Fruit fly (Drosophila melanogaster) whole organism, embryonic: ENCODE results near the gene CG2444.

Experiments used
- CG12071 ChIP-seq: fragments of 200-800 bp; sonication (Bioruptor generic); optimal IDR thresholded peaks from 3 replicates; lab custom pipeline; 2018; ENCODE audit warnings: missing biosample characterization, mild to moderate bottlenecking, missing genetic modification characterization
- CG1233 ChIP-seq: fragments of 200-800 bp; sonication (Bioruptor generic); optimal IDR thresholded peaks from 4 replicates; lab custom pipeline; 2018; ENCODE audit warnings: missing biosample characterization, mild to moderate bottlenecking, missing genetic modification characterization
- CG15514 ChIP-seq: fragments of 200-800 bp; sonication (Bioruptor generic); optimal IDR thresholded peaks from 3 replicates; lab custom pipeline; 2017; ENCODE audit warnings: missing biosample characterization, missing genetic modification characterization, mild to moderate bottlenecking, moderate library complexity, missing genetic modification reagents
- CG1602 ChIP-seq: fragments of 200-800 bp; sonication (Bioruptor generic); optimal IDR thresholded peaks from 3 replicates; lab custom pipeline; 2016; ENCODE audit warnings: missing biosample characterization, missing genetic modification characterization
- CG17359 ChIP-seq: fragments of 200-800 bp; sonication (Bioruptor generic); optimal IDR thresholded peaks from 3 replicates; lab custom pipeline; 2018; ENCODE audit warnings: missing biosample characterization, mild to moderate bottlenecking, missing genetic modification characterization, moderate library complexity
- CG17612 ChIP-seq: fragments of 200-800 bp; sonication (Bioruptor generic); IDR thresholded peaks from 2 replicates; pipeline ENCODE4 v1.3.6; 2022; ENCODE audit warnings: missing biosample characterization, missing genetic modification characterization
- CG18599 ChIP-seq: fragments of 200-800 bp; sonication (Bioruptor generic); optimal IDR thresholded peaks from 3 replicates; lab custom pipeline; 2017; ENCODE audit warnings: missing biosample characterization, missing genetic modification characterization, mild to moderate bottlenecking, moderate library complexity, missing genetic modification reagents
- CG18764 ChIP-seq: fragments of 200-800 bp; sonication (Bioruptor generic); optimal IDR thresholded peaks from 3 replicates; lab custom pipeline; 2016; ENCODE audit warnings: missing biosample characterization, missing genetic modification characterization
- CG2889 ChIP-seq: fragments of 200-800 bp; sonication (Bioruptor generic); IDR thresholded peaks from 3 replicates; pipeline ENCODE4 v1.3.6; 2022; ENCODE audit warnings: missing biosample characterization, missing genetic modification characterization
- CG30020 ChIP-seq: fragments of 200-800 bp; optimal IDR thresholded peaks from 2 replicates; lab custom pipeline; 2019; ENCODE audit warnings: missing biosample characterization, mild to moderate bottlenecking, missing genetic modification characterization, moderate library complexity
- CG3163 ChIP-seq: fragments of 200-800 bp; sonication (Bioruptor generic); optimal IDR thresholded peaks from 3 replicates; lab custom pipeline; 2016; ENCODE audit warnings: missing biosample characterization, missing genetic modification characterization
- CG3838 ChIP-seq: fragments of 200-800 bp; sonication (Bioruptor generic); optimal IDR thresholded peaks from 3 replicates; lab custom pipeline; 2016; ENCODE audit warnings: missing biosample characterization, missing genetic modification characterization
- CG43689 ChIP-seq: fragments of 200-800 bp; sonication (Bioruptor generic); IDR thresholded peaks from 2 replicates; pipeline ENCODE4 v1.3.6; 2022; ENCODE audit warnings: missing biosample characterization, missing genetic modification characterization
- CG5245 ChIP-seq: fragments of 200-800 bp; sonication (Bioruptor generic); optimal IDR thresholded peaks from 3 replicates; lab custom pipeline; 2016; ENCODE audit warnings: missing biosample characterization, missing genetic modification characterization
- CG6175 ChIP-seq: fragments of 200-800 bp; sonication (Bioruptor generic); IDR thresholded peaks from 3 replicates; pipeline ENCODE4 v1.3.6; 2022; ENCODE audit warnings: missing biosample characterization, missing genetic modification characterization
- CG6791 ChIP-seq: fragments of 200-800 bp; sonication (Bioruptor generic); IDR thresholded peaks from 3 replicates; pipeline ENCODE4 v1.3.6; 2022; ENCODE audit warnings: missing biosample characterization, missing genetic modification characterization; ENCODE audit not compliant: partially characterized antibody
- CG6813 ChIP-seq: fragments of 200-800 bp; sonication (Bioruptor generic); optimal IDR thresholded peaks from 2 replicates; lab custom pipeline; 2017; ENCODE audit warnings: missing biosample characterization, missing genetic modification characterization, mild to moderate bottlenecking, moderate library complexity, missing genetic modification reagents
- CG8281 ChIP-seq: fragments of 200-800 bp; sonication (Bioruptor generic); optimal IDR thresholded peaks from 2 replicates; lab custom pipeline; 2018; ENCODE audit warnings: missing biosample characterization, mild to moderate bottlenecking, missing genetic modification characterization, moderate library complexity
- CG8359 ChIP-seq: fragments of 200-800 bp; sonication (Bioruptor generic); optimal IDR thresholded peaks from 2 replicates; lab custom pipeline; 2017; ENCODE audit warnings: missing biosample characterization, mild to moderate bottlenecking, missing genetic modification characterization, borderline replicate concordance
- Dfd ChIP-seq, 2 experiments: fragments of >200 bp; optimal IDR thresholded peaks; 2 replicates each; lab custom pipeline; 2017; ENCODE audit warnings: missing biosample characterization in 2 of 2, missing genetic modification characterization in 2 of 2
- Dref ChIP-seq: fragments of 200-800 bp; sonication (Bioruptor generic); IDR thresholded peaks from 2 replicates; pipeline ENCODE4 v1.3.6; 2022; ENCODE audit warnings: missing biosample characterization, missing genetic modification characterization
- HLHmδ ChIP-seq: fragments of 200-800 bp; sonication (Bioruptor generic); optimal IDR thresholded peaks from 2 replicates; lab custom pipeline; 2018; ENCODE audit warnings: missing biosample characterization, mild to moderate bottlenecking, missing genetic modification characterization, moderate library complexity
- HmgZ ChIP-seq: fragments of 200-800 bp; sonication (Bioruptor generic); optimal IDR thresholded peaks from 2 replicates; lab custom pipeline; 2018; ENCODE audit warnings: missing biosample characterization, mild to moderate bottlenecking, missing genetic modification characterization
- Hmx ChIP-seq: fragments of 200-800 bp; sonication (Bioruptor generic); optimal IDR thresholded peaks from 2 replicates; lab custom pipeline; 2016; ENCODE audit warnings: missing biosample characterization, missing genetic modification characterization
- Hr39 ChIP-seq: fragments of >200 bp; optimal IDR thresholded peaks from 2 replicates; lab custom pipeline; 2017
- Lhr ChIP-seq: fragments of 200-800 bp; sonication (Bioruptor generic); optimal IDR thresholded peaks from 3 replicates; lab custom pipeline; 2017; ENCODE audit warnings: mild to moderate bottlenecking, missing biosample characterization, missing genetic modification reagents, missing genetic modification characterization
- Mrtf ChIP-seq: fragments of 200-800 bp; sonication (Bioruptor generic); IDR thresholded peaks from 3 replicates; pipeline ENCODE4 v1.3.6; 2022; ENCODE audit warnings: missing biosample characterization, missing genetic modification characterization
- Ravus ChIP-seq: fragments of 200-800 bp; sonication (Bioruptor generic); IDR thresholded peaks from 2 replicates; pipeline ENCODE4 v1.3.6; 2022; ENCODE audit warnings: missing biosample characterization, missing genetic modification characterization
- Side ChIP-seq: fragments of 200-800 bp; sonication (Bioruptor generic); optimal IDR thresholded peaks from 2 replicates; lab custom pipeline; 2016; ENCODE audit warnings: missing biosample characterization, missing genetic modification characterization
- Sry-β ChIP-seq: fragments of 200-800 bp; sonication (Bioruptor generic); optimal IDR thresholded peaks from 2 replicates; lab custom pipeline; 2018; ENCODE audit warnings: missing biosample characterization, mild to moderate bottlenecking, missing genetic modification characterization, moderate library complexity
- aop ChIP-seq: fragments of 200-800 bp; sonication (Bioruptor generic); IDR thresholded peaks from 2 replicates; pipeline ENCODE4 v1.3.6; 2022; ENCODE audit warnings: missing biosample characterization, missing genetic modification characterization
- ap ChIP-seq: fragments of 200-800 bp; sonication (Bioruptor generic); IDR thresholded peaks from 2 replicates; pipeline ENCODE4 v1.3.6; 2022; ENCODE audit warnings: missing biosample characterization, missing genetic modification characterization
- caup ChIP-seq: fragments of 200-800 bp; sonication (Bioruptor generic); optimal IDR thresholded peaks from 3 replicates; lab custom pipeline; 2017; ENCODE audit warnings: missing biosample characterization, mild to moderate bottlenecking, missing genetic modification characterization, moderate library complexity; ENCODE audit not compliant: severe bottlenecking
- crc ChIP-seq: fragments of 200-800 bp; sonication (Bioruptor generic); optimal IDR thresholded peaks from 2 replicates; lab custom pipeline; 2016; ENCODE audit warnings: missing biosample characterization, missing genetic modification characterization
- danr ChIP-seq: fragments of 200-800 bp; sonication (Bioruptor generic); IDR thresholded peaks from 2 replicates; pipeline ENCODE4 v1.3.6; 2022; ENCODE audit warnings: missing biosample characterization, missing genetic modification characterization
- dm ChIP-seq: fragments of 200-800 bp; sonication (Bioruptor generic); optimal IDR thresholded peaks from 3 replicates; lab custom pipeline; 2016; ENCODE audit warnings: missing biosample characterization, missing genetic modification characterization
- dpn ChIP-seq, 2 experiments: fragments of 200-800 bp; sonication (Bioruptor generic); optimal IDR thresholded peaks; 3 replicates each; lab custom pipeline; 2016; ENCODE audit warnings: missing biosample characterization in 2 of 2, missing genetic modification characterization in 2 of 2
- emc ChIP-seq: fragments of 200-800 bp; sonication (Bioruptor generic); optimal IDR thresholded peaks from 2 replicates; lab custom pipeline; 2016; ENCODE audit warnings: missing biosample characterization, missing genetic modification characterization
- ems ChIP-seq: fragments of 200-800 bp; sonication (Bioruptor generic); optimal IDR thresholded peaks from 3 replicates; lab custom pipeline; 2016; ENCODE audit warnings: missing biosample characterization, missing genetic modification characterization
- en ChIP-seq: fragments of 200-800 bp; sonication (Bioruptor generic); optimal IDR thresholded peaks from 2 replicates; lab custom pipeline; 2016; ENCODE audit warnings: missing biosample characterization, missing genetic modification characterization
- eve ChIP-seq, 2 experiments: fragments of >200 bp; optimal IDR thresholded peaks; 2 replicates each; lab custom pipeline; 2017; ENCODE audit warnings: missing biosample characterization in 2 of 2, missing genetic modification characterization in 2 of 2
- ftz-f1 ChIP-seq: fragments of 200-800 bp; sonication (Bioruptor generic); optimal IDR thresholded peaks from 2 replicates; lab custom pipeline; 2016; ENCODE audit warnings: missing biosample characterization, missing genetic modification characterization
- ken ChIP-seq: fragments of 200-800 bp; sonication (Bioruptor generic); IDR thresholded peaks from 3 replicates; pipeline ENCODE4 v1.3.6; 2022; ENCODE audit warnings: missing biosample characterization, missing genetic modification characterization
- lab ChIP-seq: fragments of 200-800 bp; sonication (Bioruptor generic); optimal IDR thresholded peaks from 3 replicates; lab custom pipeline; 2017; ENCODE audit warnings: missing biosample characterization, missing genetic modification characterization, mild to moderate bottlenecking, moderate library complexity, missing genetic modification reagents
- odd ChIP-seq: fragments of 200-800 bp; sonication (Bioruptor generic); optimal IDR thresholded peaks from 2 replicates; lab custom pipeline; 2017; ENCODE audit warnings: missing biosample characterization, mild to moderate bottlenecking, missing genetic modification characterization
- onecut ChIP-seq: fragments of 200-800 bp; sonication (Bioruptor generic); IDR thresholded peaks from 2 replicates; pipeline ENCODE4 v1.3.6; 2022; ENCODE audit warnings: missing biosample characterization, missing genetic modification characterization
- pfk ChIP-seq: fragments of 200-800 bp; sonication (Bioruptor generic); optimal IDR thresholded peaks from 2 replicates; lab custom pipeline; 2018; ENCODE audit warnings: missing biosample characterization, mild to moderate bottlenecking, missing genetic modification characterization, moderate library complexity
- sd ChIP-seq: fragments of 200-800 bp; sonication (Bioruptor generic); optimal IDR thresholded peaks from 3 replicates; lab custom pipeline; 2018; ENCODE audit warnings: missing biosample characterization, mild to moderate bottlenecking, missing genetic modification characterization, moderate library complexity
- seq ChIP-seq: fragments of 200-800 bp; sonication (Bioruptor generic); IDR thresholded peaks from 2 replicates; pipeline ENCODE4 v1.3.6; 2022; ENCODE audit warnings: missing biosample characterization, missing genetic modification characterization
- slbo ChIP-seq: fragments of 200-800 bp; sonication (Bioruptor generic); IDR thresholded peaks from 2 replicates; pipeline ENCODE4 v1.3.6; 2022; ENCODE audit warnings: missing biosample characterization, missing genetic modification characterization
- trh ChIP-seq: fragments of 200-800 bp; sonication (Bioruptor generic); optimal IDR thresholded peaks from 2 replicates; lab custom pipeline; 2016; ENCODE audit warnings: missing biosample characterization, missing genetic modification characterization
- z ChIP-seq: fragments of 200-800 bp; sonication (Bioruptor generic); IDR thresholded peaks from 3 replicates; pipeline ENCODE4 v1.3.6; 2022; ENCODE audit warnings: missing biosample characterization, missing genetic modification characterization

The CG2444 gene

DNA sequence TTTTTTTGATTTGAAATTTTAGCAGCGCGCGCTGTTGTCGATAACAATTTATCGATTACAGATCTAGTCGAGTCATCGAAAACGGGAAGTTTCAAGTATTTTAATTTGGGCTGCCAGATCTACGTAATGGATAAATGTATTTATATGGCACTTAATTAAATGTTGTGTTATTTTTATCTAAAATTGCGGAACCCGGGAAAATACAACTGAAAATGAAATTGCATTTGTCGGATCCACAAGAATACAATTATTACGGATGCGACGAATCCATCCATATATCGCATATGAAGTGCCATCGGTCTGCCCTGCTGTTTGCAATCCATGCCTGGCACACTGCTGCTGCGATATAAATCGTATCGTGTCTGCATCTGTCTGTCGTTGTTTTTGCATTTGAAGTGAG, 15.0 kb upstream of the CG2444 start, which contains the start of gene Tango10 (continued):
- TF ChIP-seq Hmx (GFP tag; lab: Kevin White, UChicago) (peak; percentile 17), CG8359 (GFP tag; lab: Kevin White, UChicago) (no peak), eve (GFP tag; optimal IDR thresholded peaks at IDR 0.05; lab: Kevin White, UChicago) (no peak), odd (GFP tag; lab: Kevin White, UChicago) (no peak), CG17359 (tag; lab: Kevin White, UChicago) (peak; percentile 26), ftz-f1 (GFP tag; lab: Kevin White, UChicago) (no peak), Sry-β (GFP tag; lab: Kevin White, UChicago) (no peak), crc (no peak), ap (no peak), trh (GFP tag; lab: Kevin White, UChicago) (peak; percentile 7), CG12071 (GFP tag; lab: Kevin White, UChicago) (no peak), Dfd (GFP tag; optimal IDR thresholded peaks at IDR 0.05; lab: Kevin White, UChicago) (no peak), lab (GFP tag; lab: Kevin White, UChicago) (no peak), en (no peak), caup (GFP tag; lab: Kevin White, UChicago) (peak; percentile 40), Lhr (GFP tag; lab: Kevin White, UChicago) (peak; percentile 2), Dref (GFP tag; lab: Robert Waterston, UW) (peak; percentile 71), CG30020 (tag; lab: Kevin White, UChicago) (peak; percentile 64), seq (no peak), Ravus (GFP tag; lab: Robert Waterston, UW) (no peak), CG6813 (GFP tag; lab: Kevin White, UChicago) (no peak), CG18764 (peak; percentile 96), CG5245 (GFP tag; lab: Kevin White, UChicago) (no peak), onecut (GFP tag; lab: Robert Waterston, UW) (peak; percentile 23), pfk (GFP tag; lab: Kevin White, UChicago) (no peak), HLHmδ (GFP tag; lab: Kevin White, UChicago) (no peak), aop (no peak), ken (GFP tag; lab: Robert Waterston, UW) (peak; percentile 66; the same call in 2 of the 3 replicates), CG6791 (peak; percentile 70; the same call in 2 of the 3 replicates), CG2889 (GFP tag; lab: Robert Waterston, UW) (0 out of 3 replicates have a peak, but pooled peaks have one; percentile 39), danr (GFP tag; lab: Robert Waterston, UW) (no peak), z (GFP tag; lab: Robert Waterston, UW) (no peak), CG3163 (peak; percentile 15), Mrtf (GFP tag; lab: Robert Waterston, UW) (no peak), CG18599 (GFP tag; lab: Kevin White, UChicago) (no peak), CG6175 (no peak), CG8281 (tag; lab: Kevin White, UChicago) (no peak), dpn (GFP tag; optimal IDR thresholded peaks at IDR 0.05; lab: Kevin White, UChicago) (peak; percentile 51 to 58), CG1233 (GFP tag; lab: Kevin White, UChicago) (no peak), Hr39 (lab: Kevin White, UChicago) (no peak), CG3838 (GFP tag; lab: Kevin White, UChicago) (no peak), HmgZ (tag; lab: Kevin White, UChicago) (peak; percentile 61), CG15514 (GFP tag; lab: Kevin White, UChicago) (peak; percentile 84), CG43689 (GFP tag; lab: Robert Waterston, UW) (no peak), ems (GFP tag; lab: Kevin White, UChicago) (no peak), dm (GFP tag; lab: Kevin White, UChicago) (peak; percentile 72), CG17612 (GFP tag; lab: Robert Waterston, UW) (no peak), Side (GFP tag; lab: Kevin White, UChicago) (peak; percentile 64), emc (no peak), sd (tag; lab: Kevin White, UChicago) (no peak), CG1602 (GFP tag; lab: Kevin White, UChicago) (peak; percentile 34), slbo (GFP tag; lab: Robert Waterston, UW) (peak; percentile 73)
